Worm (Caenorhabditis elegans) whole organism, L4 larva: Measurements from ENCODE around the gene Y39A1A.18.

Source experiments
- F26F4.8 ChIP-seq: fragments of 200-800 bp; sonication (Bioruptor generic); conservative IDR thresholded peaks from 2 replicates; pipeline ENCODE4 v1.3.6; 2022; ENCODE audit warnings: missing genetic modification characterization, missing compliant biosample characterization
- F44E2.7 ChIP-seq: fragments of 200-800 bp; sonication (Bioruptor generic); IDR thresholded peaks from 2 replicates; pipeline ENCODE4 v2.1.2; 2022; ENCODE audit warnings: missing genetic modification characterization, missing compliant biosample characterization
- R02D3.7 ChIP-seq: fragments of 150-350 bp; sonication (generic microtip); optimal IDR thresholded peaks from 3 replicates; lab custom pipeline; 2014; ENCODE audit warnings: missing biosample characterization, missing genetic modification characterization
- T26A8.4 ChIP-seq: fragments of 200-800 bp; sonication (Bioruptor generic); IDR thresholded peaks from 2 replicates; pipeline ENCODE4 v1.3.6; 2022; ENCODE audit warnings: missing genetic modification characterization, missing compliant biosample characterization
- ZK546.5 ChIP-seq, 2 experiments: sonication (generic microtip); optimal IDR thresholded peaks; 2 replicates each; lab custom pipeline; 2017; ENCODE audit warnings: missing biosample characterization in 2 of 2, missing genetic modification characterization in 2 of 2
- aha-1 ChIP-seq: fragments of 150-350 bp; peaks from one replicate; lab custom pipeline; 2014; ENCODE audit warnings: missing biosample characterization, missing genetic modification characterization
- ceh-44 ChIP-seq: fragments of 200-800 bp; sonication (Bioruptor generic); IDR thresholded peaks from 2 replicates; pipeline ENCODE4 v1.3.6; 2022; ENCODE audit warnings: missing genetic modification reagents, missing genetic modification characterization, missing compliant biosample characterization
- ceh-62 ChIP-seq: sonication (generic microtip); optimal IDR thresholded peaks from 2 replicates; lab custom pipeline; 2017; ENCODE audit warnings: missing biosample characterization, missing genetic modification characterization
- ces-1 ChIP-seq: fragments of 150-350 bp; sonication (generic microtip); optimal IDR thresholded peaks from 4 replicates; lab custom pipeline; 2014; ENCODE audit warnings: missing biosample characterization, missing genetic modification reagents, missing genetic modification characterization
- cey-2 ChIP-seq: sonication (generic microtip); optimal IDR thresholded peaks from 3 replicates; lab custom pipeline; 2017; ENCODE audit warnings: missing genetic modification characterization, mild to moderate bottlenecking, missing compliant biosample characterization, antibody characterized with exemption, borderline replicate concordance; ENCODE audit not compliant: insufficient read depth
- daf-12 ChIP-seq: fragments of 150-350 bp; optimal IDR thresholded peaks from 2 replicates; lab custom pipeline; 2014; ENCODE audit warnings: missing biosample characterization, missing genetic modification reagents, missing genetic modification characterization
- daf-16 ChIP-seq, 3 experiments: sonication (generic microtip); optimal IDR thresholded peaks; 2 replicates each; lab custom pipeline; 2016 to 2017; ENCODE audit warnings: missing genetic modification characterization in 3 of 3, missing genetic modification reagents in 3 of 3, mild to moderate bottlenecking in 2 of 3, missing compliant biosample characterization in 2 of 3, missing biosample characterization in 1 of 3, moderate library complexity in 1 of 3
- dmd-6 ChIP-seq: fragments of 200-800 bp; sonication (Bioruptor generic); IDR thresholded peaks from 2 replicates; pipeline ENCODE4 v1.3.6; 2022; ENCODE audit warnings: missing genetic modification reagents, missing genetic modification characterization, missing compliant biosample characterization
- dmd-9 ChIP-seq: fragments of 200-800 bp; sonication (Bioruptor generic); IDR thresholded peaks from 2 replicates; pipeline ENCODE4 v1.3.6; 2022; ENCODE audit warnings: missing genetic modification reagents, missing genetic modification characterization, missing compliant biosample characterization
- dpl-1 ChIP-seq: fragments of 150-350 bp; optimal IDR thresholded peaks from 2 replicates; lab custom pipeline; 2014; ENCODE audit warnings: missing biosample characterization, missing genetic modification reagents, missing genetic modification characterization
- dve-1 ChIP-seq: sonication (generic microtip); optimal IDR thresholded peaks from 2 replicates; lab custom pipeline; 2017; ENCODE audit warnings: antibody characterized with exemption, mild to moderate bottlenecking, missing genetic modification characterization, missing compliant biosample characterization; ENCODE audit not compliant: insufficient read depth
- fkh-10 ChIP-seq: fragments of 150-350 bp; optimal IDR thresholded peaks from 2 replicates; lab custom pipeline; 2014; ENCODE audit warnings: missing biosample characterization, missing genetic modification reagents, missing genetic modification characterization
- fos-1 ChIP-seq: fragments of 150-350 bp; optimal IDR thresholded peaks from 2 replicates; lab custom pipeline; 2014; ENCODE audit warnings: missing biosample characterization, missing genetic modification characterization
- hmg-1.1 ChIP-seq: fragments of 200-800 bp; sonication (Bioruptor generic); IDR thresholded peaks from 2 replicates; pipeline ENCODE4 v1.3.6; 2022; ENCODE audit warnings: missing genetic modification reagents, missing genetic modification characterization, missing compliant biosample characterization
- mdt-29 ChIP-seq: fragments of 200-800 bp; sonication (Bioruptor generic); IDR thresholded peaks from 2 replicates; pipeline ENCODE4 v1.3.6; 2022; ENCODE audit warnings: missing genetic modification reagents, missing genetic modification characterization, missing compliant biosample characterization
- mes-2 ChIP-seq: sonication (generic microtip); optimal IDR thresholded peaks from 2 replicates; lab custom pipeline; 2016; ENCODE audit warnings: missing genotype, mild to moderate bottlenecking, missing genetic modification characterization, missing compliant biosample characterization; ENCODE audit not compliant: poor library complexity, severe bottlenecking
- mxl-3 ChIP-seq: fragments of 200-800 bp; sonication (Bioruptor generic); optimal IDR thresholded peaks from 2 replicates; lab custom pipeline; 2018; ENCODE audit warnings: mild to moderate bottlenecking, missing genetic modification characterization, missing compliant biosample characterization
- nhr-25 ChIP-seq: sonication (generic microtip); optimal IDR thresholded peaks from 2 replicates; lab custom pipeline; 2017; ENCODE audit warnings: missing genetic modification characterization, mild to moderate bottlenecking, missing compliant biosample characterization, antibody characterized with exemption, moderate library complexity, borderline replicate concordance; ENCODE audit not compliant: insufficient read depth
- nhr-28 ChIP-seq: fragments of 150-350 bp; optimal IDR thresholded peaks from 2 replicates; lab custom pipeline; 2014; ENCODE audit warnings: missing biosample characterization, missing genetic modification characterization
- nhr-41 ChIP-seq: fragments of 200-800 bp; sonication (Bioruptor generic); IDR thresholded peaks from 2 replicates; pipeline ENCODE4 v1.3.6; 2022; ENCODE audit warnings: missing genetic modification reagents, missing genetic modification characterization, missing compliant biosample characterization
- nhr-48 ChIP-seq: sonication (generic microtip); optimal IDR thresholded peaks from 2 replicates; lab custom pipeline; 2016; ENCODE audit warnings: mild to moderate bottlenecking, missing genetic modification characterization, missing compliant biosample characterization
- nhr-6 ChIP-seq: fragments of 150-350 bp; optimal IDR thresholded peaks from 2 replicates; lab custom pipeline; 2014; ENCODE audit warnings: missing biosample characterization, missing genetic modification characterization
- nhr-76 ChIP-seq: fragments of 150-350 bp; optimal IDR thresholded peaks from 2 replicates; lab custom pipeline; 2014; ENCODE audit warnings: missing biosample characterization, missing genetic modification characterization
- pqm-1 ChIP-seq: sonication (generic microtip); optimal IDR thresholded peaks from 2 replicates; lab custom pipeline; 2017; ENCODE audit warnings: missing biosample characterization, missing genetic modification characterization
- snpc-4 ChIP-seq: fragments of 150-350 bp; optimal IDR thresholded peaks from 2 replicates; lab custom pipeline; 2014; ENCODE audit warnings: missing biosample characterization, missing genetic modification characterization
- unc-130 ChIP-seq: sonication (generic microtip); optimal IDR thresholded peaks from 2 replicates; lab custom pipeline; 2016; ENCODE audit warnings: missing genetic modification reagents, missing genetic modification characterization, missing compliant biosample characterization
- unc-62 ChIP-seq, 3 experiments: fragments of 150-350 bp in 1 of 3; sonication (generic microtip); optimal IDR thresholded peaks in 2 of 3; peaks in 1 of 3; 1 replicate in 1 of 3; 2 replicates in 2 of 3; lab custom pipeline; 2014 to 2017; ENCODE audit warnings: missing biosample characterization in 3 of 3, missing genetic modification characterization in 3 of 3, missing genetic modification reagents in 3 of 3, missing genotype in 1 of 3
- zfp-3 ChIP-seq: fragments of 200-800 bp; sonication (Bioruptor generic); conservative IDR thresholded peaks from 2 replicates; pipeline ENCODE4 v1.3.6; 2022; ENCODE audit warnings: missing genetic modification reagents, missing genetic modification characterization, missing compliant biosample characterization
- zip-11 ChIP-seq: fragments of 200-800 bp; sonication (Bioruptor generic); IDR thresholded peaks from 2 replicates; pipeline ENCODE4 v1.3.6; 2022; ENCODE audit warnings: missing genetic modification characterization, missing compliant biosample characterization
- ztf-11 ChIP-seq: fragments of 150-350 bp; optimal IDR thresholded peaks from 2 replicates; lab custom pipeline; 2014; ENCODE audit warnings: missing biosample characterization, missing genetic modification characterization
- ztf-7 ChIP-seq: fragments of 150-350 bp; optimal IDR thresholded peaks from 2 replicates; lab custom pipeline; 2014; ENCODE audit warnings: missing biosample characterization, missing genetic modification characterization

Gene Y39A1A.18

DNA sequence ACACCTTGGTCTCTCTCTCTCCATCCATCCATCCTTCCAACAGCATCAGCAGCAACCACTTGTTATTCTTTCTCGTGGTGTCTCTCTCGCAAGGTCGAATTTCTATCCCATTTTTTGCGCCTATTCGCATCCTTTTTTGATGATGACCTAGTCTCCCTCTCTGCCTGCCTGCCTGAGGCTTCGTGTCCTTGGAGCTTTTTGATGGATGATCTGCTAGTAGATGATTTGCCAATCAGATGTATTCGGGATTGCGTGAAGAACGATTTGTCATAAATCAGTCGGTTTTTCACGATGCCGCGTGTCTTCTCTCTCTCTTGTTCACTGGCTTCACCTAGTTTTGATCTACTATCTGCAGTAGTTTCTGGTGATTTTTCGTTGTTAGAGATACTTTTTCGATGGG, 33.0 kb downstream of the Y39A1A.18 start (continued):
- no peak for TF ChIP-seq fkh-10
- TF ChIP-seq fos-1: no peak
- TF ChIP-seq F26F4.8 (GFP tag; lab: Robert Waterston, UW): no peak
- peak; percentile 28 for TF ChIP-seq mxl-3 (GFP tag; lab: Kevin White, UChicago)
- no peak for TF ChIP-seq F44E2.7
- TF ChIP-seq nhr-48 (tag; lab: Kevin White, UChicago): no peak
- no peak for TF ChIP-seq pqm-1 (tag; lab: Kevin White, UChicago)
- no peak for TF ChIP-seq nhr-76 (tag; lab: Kevin White, UChicago)
- TF ChIP-seq T26A8.4 (GFP tag; lab: Robert Waterston, UW): no peak
- no peak for TF ChIP-seq snpc-4 (tag; lab: Kevin White, UChicago)
- TF ChIP-seq ceh-62 (tag; lab: Kevin White, UChicago): no peak
- no peak for TF ChIP-seq dpl-1 (GFP tag; lab: Kevin White, UChicago)
- TF ChIP-seq zip-11 (GFP tag; lab: Robert Waterston, UW): no peak
- no peak for TF ChIP-seq zfp-3 (GFP tag; lab: Robert Waterston, UW)
- TF ChIP-seq dmd-9 (GFP tag; lab: Robert Waterston, UW): no peak

DNA sequence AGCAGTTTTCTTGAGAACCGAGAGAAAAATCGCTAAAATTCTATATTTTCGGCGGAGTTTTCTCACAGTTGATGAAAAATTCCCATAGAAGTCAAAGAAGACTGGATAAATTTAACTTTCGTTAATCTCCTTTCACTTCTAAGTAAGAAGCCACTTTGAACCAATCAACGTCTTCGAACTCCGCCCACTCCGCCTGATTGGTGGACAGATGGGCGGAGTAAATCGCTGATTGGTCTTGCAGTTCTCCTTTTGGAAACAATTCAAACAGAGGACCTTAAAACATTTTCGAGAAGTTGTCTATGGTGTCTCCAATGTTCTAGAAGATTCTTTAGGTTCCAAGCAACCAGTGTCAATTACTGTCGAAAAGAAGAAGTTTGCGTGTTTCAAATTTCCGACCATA, 35.9 kb downstream of the Y39A1A.18 start:
- TF ChIP-seq ztf-7 (tag; lab: Kevin White, UChicago) (no peak), aha-1 (peak; percentile 64), daf-12 (no peak), unc-130 (GFP tag; lab: Kevin White, UChicago) (no peak), F44E2.7 (no peak)

DNA sequence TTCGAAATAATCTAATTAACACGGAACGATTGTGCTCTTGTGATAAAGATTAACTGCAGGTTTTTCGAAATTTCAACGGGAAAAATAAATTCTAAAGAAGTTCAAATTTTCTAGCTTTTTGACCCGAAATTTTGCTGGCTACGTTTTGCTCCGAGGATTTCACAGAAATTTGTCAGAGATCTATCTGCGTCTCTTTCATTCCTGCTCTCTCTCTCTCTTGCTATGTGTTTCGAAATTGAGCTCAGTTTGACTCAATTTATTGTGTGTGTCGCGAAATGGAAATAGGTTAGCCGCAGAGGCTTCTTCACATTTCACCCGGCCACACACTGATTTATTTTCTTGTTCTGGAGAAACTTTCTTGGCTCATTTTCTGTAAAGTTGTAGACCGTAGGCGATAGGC, 36.6 kb downstream of the Y39A1A.18 start:
- no peak for TF ChIP-seq mdt-29 (GFP tag; lab: Robert Waterston, UW)
- no peak for TF ChIP-seq nhr-41 (GFP tag; lab: Robert Waterston, UW)
- TF ChIP-seq nhr-25 (tag; lab: Kevin White, UChicago): no peak
- peak in 1 of 2 experiments; percentile 7 for TF ChIP-seq unc-62 (GFP tag; optimal IDR thresholded peaks at IDR 0.05 in 1 of 2; lab: Kevin White, UChicago)
- no peak for TF ChIP-seq unc-62 (tag; optimal IDR thresholded peaks at IDR 0.05; lab: Kevin White, UChicago)
- 0 out of 2 replicates have a peak, but pooled peaks have one; percentile 18 for TF ChIP-seq hmg-1.1 (GFP tag; lab: Robert Waterston, UW)
- TF ChIP-seq aha-1: peak; percentile 75
- TF ChIP-seq nhr-6 (tag; lab: Kevin White, UChicago): no peak
- no peak for TF ChIP-seq cey-2 (tag; lab: Kevin White, UChicago)
- TF ChIP-seq ces-1 (GFP tag; lab: Kevin White, UChicago): no peak

DNA sequence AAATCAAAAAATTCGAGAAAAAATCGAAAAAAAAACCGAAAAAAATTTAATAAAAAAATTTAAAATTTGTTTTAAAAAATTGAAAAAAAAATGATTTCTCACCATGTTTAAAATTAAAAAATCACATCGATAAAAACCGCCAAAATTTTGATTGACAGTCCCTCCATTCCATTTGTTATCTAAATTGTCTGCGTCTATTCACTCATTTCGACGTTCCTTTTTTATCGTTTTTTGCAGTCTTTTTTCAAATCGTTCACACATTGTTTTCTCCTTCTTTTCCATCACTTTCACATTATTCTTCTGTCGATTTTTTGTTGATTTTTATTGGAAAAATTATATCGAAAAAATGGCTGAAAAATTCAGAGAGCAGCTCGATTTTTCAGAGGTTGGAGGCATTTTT, 38.2 kb downstream of the Y39A1A.18 start:
- TF ChIP-seq dve-1 (tag; lab: Kevin White, UChicago) (peak; percentile 39), pqm-1 (tag; lab: Kevin White, UChicago) (peak; percentile 57), fkh-10 (no peak), nhr-28 (tag; lab: Kevin White, UChicago) (peak; percentile 26), ZK546.5 (tag; optimal IDR thresholded peaks at IDR 0.05; lab: Kevin White, UChicago) (no peak), dmd-6 (GFP tag; lab: Robert Waterston, UW) (peak; percentile 46; the same call in 1 of the 2 replicates), dpl-1 (GFP tag; lab: Kevin White, UChicago) (peak; percentile 5), daf-16 (GFP tag; optimal IDR thresholded peaks at IDR 0.05; lab: Kevin White, UChicago) (no peak), daf-16 (tag; optimal IDR thresholded peaks at IDR 0.05; lab: Kevin White, UChicago) (peak; percentile 37)
- TF ChIP-seq, all 104 proteins: peak for 6

DNA sequence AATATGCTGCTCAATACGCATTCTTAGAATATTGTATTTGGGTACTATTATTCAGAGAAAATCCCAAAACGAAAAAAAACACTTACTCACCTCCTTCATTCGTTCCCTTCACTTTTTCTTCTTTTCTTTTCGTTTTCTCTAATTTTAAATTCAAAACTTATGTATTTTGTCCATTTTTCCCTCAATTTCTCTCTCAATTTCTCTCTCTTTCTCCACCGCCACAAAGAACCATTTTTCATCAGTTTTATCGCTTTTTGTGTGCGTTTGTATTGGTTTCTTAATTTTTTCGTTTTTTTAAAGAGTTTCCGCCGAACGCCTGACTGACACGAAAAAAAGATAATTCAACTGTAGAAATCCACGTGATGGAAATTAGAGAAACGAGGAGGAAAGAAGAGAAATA, 39.6 kb downstream of the Y39A1A.18 start, which contains the start of gene cnt-2:
Gene cnt-2, plus strand, starts transcription at position 301 of the 400 bp plus-strand sequence.
- TF ChIP-seq ztf-11 (no peak), mes-2 (no peak), F26F4.8 (GFP tag; lab: Robert Waterston, UW) (no peak), R02D3.7 (no peak), ceh-44 (GFP tag; lab: Robert Waterston, UW) (no peak)
